Worm (Caenorhabditis elegans) whole organism, L2 larva: Measurements from ENCODE around the gene Y39B6A.25.

Experiments
- C34F6.9 ChIP-seq: fragments of 150-350 bp; optimal IDR thresholded peaks from 2 replicates; lab custom pipeline; 2014; ENCODE audit warnings: missing biosample characterization, missing genetic modification characterization
- F13H6.1 ChIP-seq: sonication (generic microtip); optimal IDR thresholded peaks from 2 replicates; lab custom pipeline; 2016; ENCODE audit warnings: missing genetic modification characterization, missing compliant biosample characterization
- R02D3.7 ChIP-seq: fragments of 150-350 bp; optimal IDR thresholded peaks from 2 replicates; lab custom pipeline; 2014; ENCODE audit warnings: missing biosample characterization, missing genetic modification characterization
- ama-1 ChIP-seq: fragments of 150-350 bp; optimal IDR thresholded peaks from 2 replicates; lab custom pipeline; 2018; ENCODE audit warnings: inconsistent platforms
- ceh-16 ChIP-seq: fragments of 150-350 bp; optimal IDR thresholded peaks from 2 replicates; lab custom pipeline; 2014; ENCODE audit warnings: missing biosample characterization, missing genetic modification characterization
- ceh-82 ChIP-seq: fragments of 150-350 bp; optimal IDR thresholded peaks from 2 replicates; lab custom pipeline; 2014; ENCODE audit warnings: missing biosample characterization, missing genetic modification characterization
- crh-2 ChIP-seq: sonication (generic microtip); optimal IDR thresholded peaks from 2 replicates; lab custom pipeline; 2017; ENCODE audit warnings: missing biosample characterization, missing genetic modification characterization
- egl-27 ChIP-seq: sonication (generic microtip); optimal IDR thresholded peaks from 3 replicates; lab custom pipeline; 2017; ENCODE audit warnings: missing biosample characterization, missing genetic modification reagents, missing genetic modification characterization
- elt-3 ChIP-seq: sonication (generic microtip); optimal IDR thresholded peaks from 2 replicates; lab custom pipeline; 2017; ENCODE audit warnings: missing biosample characterization, missing genetic modification characterization
- gmeb-1 ChIP-seq: fragments of 150-350 bp; optimal IDR thresholded peaks from 2 replicates; lab custom pipeline; 2014; ENCODE audit warnings: missing biosample characterization, missing genetic modification characterization
- lin-13 ChIP-seq: fragments of 150-350 bp; optimal IDR thresholded peaks from 2 replicates; lab custom pipeline; 2014; ENCODE audit warnings: missing biosample characterization, missing genetic modification reagents, missing genetic modification characterization
- lin-39 ChIP-seq: fragments of 150-350 bp; optimal IDR thresholded peaks from 2 replicates; lab custom pipeline; 2014; ENCODE audit warnings: missing biosample characterization, missing genetic modification reagents, missing genetic modification characterization
- lsy-2 ChIP-seq, 2 experiments: fragments of 150-350 bp in 1 of 2; sonication (generic microtip) in 1 of 2; optimal IDR thresholded peaks; 2 replicates each; lab custom pipeline; 2014 to 2017; ENCODE audit warnings: missing biosample characterization in 2 of 2, missing genetic modification characterization in 2 of 2
- mab-5 ChIP-seq: fragments of 150-350 bp; optimal IDR thresholded peaks from 2 replicates; lab custom pipeline; 2014; ENCODE audit warnings: missing biosample characterization, missing genetic modification characterization
- mbf-1 ChIP-seq: sonication (generic microtip); optimal IDR thresholded peaks from 2 replicates; lab custom pipeline; 2017; ENCODE audit warnings: missing biosample characterization, missing genetic modification characterization
- mdl-1 ChIP-seq, 2 experiments: fragments of 150-350 bp in 1 of 2; sonication (generic microtip) in 1 of 2; optimal IDR thresholded peaks; 2 replicates each; lab custom pipeline; 2017; ENCODE audit warnings: missing biosample characterization in 2 of 2, missing genetic modification characterization in 2 of 2
- nhr-11 ChIP-seq: fragments of 150-350 bp; optimal IDR thresholded peaks from 2 replicates; lab custom pipeline; 2014; ENCODE audit warnings: missing biosample characterization, missing genetic modification characterization
- nhr-12 ChIP-seq: fragments of 150-350 bp; optimal IDR thresholded peaks from 2 replicates; lab custom pipeline; 2014; ENCODE audit warnings: missing biosample characterization, missing genetic modification characterization
- nhr-129 ChIP-seq: fragments of 150-350 bp; optimal IDR thresholded peaks from 2 replicates; lab custom pipeline; 2014; ENCODE audit warnings: missing biosample characterization, missing genetic modification characterization
- nhr-23 ChIP-seq: fragments of 150-350 bp; optimal IDR thresholded peaks from 2 replicates; lab custom pipeline; 2014; ENCODE audit warnings: missing biosample characterization, missing genetic modification reagents, missing genetic modification characterization
- nhr-25 ChIP-seq: fragments of 150-350 bp; sonication (generic microtip); optimal IDR thresholded peaks from 3 replicates; lab custom pipeline; 2014; ENCODE audit warnings: missing biosample characterization, missing genetic modification characterization
- nhr-6 ChIP-seq: fragments of 150-350 bp; optimal IDR thresholded peaks from 2 replicates; lab custom pipeline; 2014; ENCODE audit warnings: missing biosample characterization, missing genetic modification characterization
- peb-1 ChIP-seq: fragments of 150-350 bp; optimal IDR thresholded peaks from 2 replicates; lab custom pipeline; 2014; ENCODE audit warnings: missing biosample characterization, missing genetic modification characterization
- sem-4 ChIP-seq: fragments of 150-350 bp; optimal IDR thresholded peaks from 2 replicates; lab custom pipeline; 2014; ENCODE audit warnings: missing biosample characterization, missing genetic modification reagents, missing genetic modification characterization
- sma-9 ChIP-seq, 2 experiments: fragments of 150-350 bp in 1 of 2; sonication (generic microtip) in 1 of 2; optimal IDR thresholded peaks; 2 replicates each; lab custom pipeline; 2014 to 2016; ENCODE audit warnings: missing genetic modification characterization in 2 of 2, mild to moderate bottlenecking in 1 of 2, missing biosample characterization in 1 of 2, missing compliant biosample characterization in 1 of 2, missing genetic modification reagents in 1 of 2, moderate library complexity in 1 of 2
- snpc-4 ChIP-seq: fragments of 150-350 bp; optimal IDR thresholded peaks from 2 replicates; lab custom pipeline; 2014; ENCODE audit warnings: missing biosample characterization, missing genetic modification characterization
- unc-55 ChIP-seq: fragments of 150-350 bp; sonication (generic microtip); optimal IDR thresholded peaks from 3 replicates; lab custom pipeline; 2014; ENCODE audit warnings: missing biosample characterization, missing genetic modification reagents, missing genetic modification characterization
- unc-62 ChIP-seq: fragments of 150-350 bp; optimal IDR thresholded peaks from 2 replicates; lab custom pipeline; 2014; ENCODE audit warnings: missing biosample characterization, missing genetic modification reagents, missing genetic modification characterization
- zag-1 ChIP-seq: fragments of 150-350 bp; optimal IDR thresholded peaks from 2 replicates; lab custom pipeline; 2014; ENCODE audit warnings: missing biosample characterization, missing genetic modification characterization
- ztf-1 ChIP-seq: fragments of 200-800 bp; sonication (Bioruptor generic); conservative IDR thresholded peaks from 2 replicates; pipeline ENCODE4 v1.3.6; 2022; ENCODE audit warnings: missing genetic modification characterization, missing compliant biosample characterization
- ztf-11 ChIP-seq: sonication (generic microtip); optimal IDR thresholded peaks from 2 replicates; lab custom pipeline; 2017; ENCODE audit warnings: missing biosample characterization, missing genetic modification characterization
- ztf-4 ChIP-seq: fragments of 150-350 bp; optimal IDR thresholded peaks from 2 replicates; lab custom pipeline; 2014; ENCODE audit warnings: missing biosample characterization, missing genetic modification characterization

The Y39B6A.25 gene

DNA sequence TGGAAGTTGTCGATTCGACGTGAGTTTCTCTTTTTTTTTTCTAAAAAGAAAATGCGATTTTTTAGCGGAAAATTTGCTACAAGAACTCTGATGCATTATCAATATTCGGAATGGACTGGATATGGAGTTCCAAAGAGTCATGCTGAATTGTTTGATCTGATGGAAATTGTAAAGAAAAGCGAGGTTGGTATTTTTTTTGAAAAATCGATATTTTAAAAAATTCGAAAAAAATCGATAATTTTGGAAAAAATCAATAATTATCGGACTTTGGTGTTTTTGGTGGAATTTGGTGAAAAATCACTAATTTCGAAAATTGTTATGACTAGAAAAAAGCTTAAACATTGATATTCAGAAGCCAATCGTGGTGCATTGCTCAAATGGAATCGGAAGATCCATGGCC, 7.0 kb upstream of the Y39B6A.25 start:
- no peak for TF ChIP-seq nhr-129
- no peak for TF ChIP-seq nhr-23
- no peak for TF ChIP-seq ztf-1 (GFP tag; lab: Robert Waterston, UW)
- no peak for TF ChIP-seq elt-3 (tag; lab: Kevin White, UChicago)
- TF ChIP-seq zag-1, result no peak
- TF ChIP-seq lsy-2 (tag; optimal IDR thresholded peaks at IDR 0.05; lab: Kevin White, UChicago), result no peak
- TF ChIP-seq unc-62, result no peak
- TF ChIP-seq ceh-82 (tag; lab: Kevin White, UChicago), result no peak
- TF ChIP-seq peb-1 (tag; lab: Kevin White, UChicago), result no peak
- TF ChIP-seq mab-5 (tag; lab: Kevin White, UChicago), result no peak

DNA sequence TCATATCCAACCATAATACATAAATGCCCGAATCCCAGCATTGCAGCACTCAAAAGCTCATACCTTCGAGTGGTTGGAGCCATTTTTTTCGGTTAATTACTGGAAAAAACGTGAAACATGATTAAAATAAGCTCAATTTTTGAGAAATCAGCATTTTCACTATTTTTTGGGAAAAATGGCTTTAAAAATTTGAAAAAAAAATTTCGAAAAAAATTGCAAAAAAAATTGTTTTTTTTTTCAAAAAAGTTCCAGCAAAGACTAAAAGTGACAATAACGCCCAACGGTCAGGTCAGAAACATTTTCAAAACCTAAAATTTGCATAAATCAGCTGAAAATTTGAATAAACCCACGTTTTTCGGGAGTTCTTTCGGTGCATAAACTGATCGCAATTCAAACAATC, 1.6 kb upstream of the Y39B6A.25 start, which contains the start of gene Y39B6A.29:
Y39B6A.29 (minus strand) TSS at position 101 of the 400 bp plus-strand sequence.
- TF ChIP-seq gmeb-1, result no peak
- no peak for TF ChIP-seq lin-13 (GFP tag; lab: Kevin White, UChicago)
- no peak for TF ChIP-seq nhr-25 (tag; lab: Kevin White, UChicago)
- TF ChIP-seq C34F6.9, result no peak
- no peak for TF ChIP-seq nhr-11 (tag; lab: Kevin White, UChicago)
- no peak for TF ChIP-seq mbf-1
- no peak for TF ChIP-seq ama-1 (lab: Kevin White, UChicago)
- no peak for TF ChIP-seq lsy-2 (tag; optimal IDR thresholded peaks at IDR 0.05; lab: Kevin White, UChicago)
- TF ChIP-seq elt-3 (tag; lab: Kevin White, UChicago), result no peak
- TF ChIP-seq, all 48 proteins: peak for 0

DNA sequence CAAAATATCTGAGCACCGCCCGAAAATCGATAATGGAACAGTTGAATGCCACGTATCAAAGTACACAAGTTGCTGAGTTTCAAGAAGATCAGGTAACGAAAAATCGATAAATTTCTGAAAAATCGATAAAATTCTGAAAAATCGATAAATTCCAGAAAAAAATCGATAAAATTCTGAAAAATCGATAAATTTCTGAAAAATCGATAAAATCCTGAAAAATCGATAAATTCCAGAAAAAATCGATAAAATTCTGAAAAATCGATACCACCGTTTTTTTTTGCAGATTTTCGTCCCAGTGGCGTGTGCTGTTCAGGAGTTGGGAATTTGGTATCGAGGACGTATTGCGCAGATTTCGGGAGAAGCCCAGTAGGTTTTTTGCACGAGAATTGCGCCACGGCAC, 1.1 kb downstream of the Y39B6A.25 start:
- TF ChIP-seq nhr-12 (tag; lab: Kevin White, UChicago) (no peak), unc-55 (no peak), lin-39 (no peak), R02D3.7 (tag; lab: Kevin White, UChicago) (no peak), nhr-11 (tag; lab: Kevin White, UChicago) (no peak), F13H6.1 (tag; lab: Kevin White, UChicago) (no peak), nhr-129 (no peak), ceh-16 (no peak), nhr-25 (tag; lab: Kevin White, UChicago) (no peak), crh-2 (tag; lab: Kevin White, UChicago) (no peak), ztf-1 (GFP tag; lab: Robert Waterston, UW) (no peak), mdl-1 (tag; optimal IDR thresholded peaks at IDR 0.05; lab: Kevin White, UChicago) (no peak), zag-1 (no peak)

DNA sequence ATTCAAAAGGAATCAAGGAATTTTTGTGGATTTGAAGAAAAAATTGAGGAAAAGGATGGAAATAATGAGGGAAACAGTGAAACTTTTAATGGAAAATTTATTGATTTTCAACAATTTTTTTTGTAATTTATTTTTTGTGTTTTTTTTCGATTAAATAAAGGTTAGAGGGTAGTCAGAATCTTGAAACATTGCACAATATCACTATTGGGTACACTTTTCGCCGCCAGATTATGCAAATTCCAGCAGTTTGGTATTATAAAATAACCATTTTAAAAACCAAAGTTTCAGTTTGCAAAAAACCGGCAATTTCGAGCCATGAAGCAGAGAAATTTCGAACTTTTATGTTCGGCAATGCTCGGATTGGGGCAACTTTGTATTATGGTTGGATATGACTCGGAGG, 5.2 kb downstream of the Y39B6A.25 start, which contains the start of gene Y39B6A.27:
Y39B6A.27 (plus strand) TSS at position 301 of the 400 bp plus-strand sequence.
- TF ChIP-seq ztf-11 (tag; lab: Kevin White, UChicago), result no peak
- TF ChIP-seq, all 48 proteins: peak for 0

DNA sequence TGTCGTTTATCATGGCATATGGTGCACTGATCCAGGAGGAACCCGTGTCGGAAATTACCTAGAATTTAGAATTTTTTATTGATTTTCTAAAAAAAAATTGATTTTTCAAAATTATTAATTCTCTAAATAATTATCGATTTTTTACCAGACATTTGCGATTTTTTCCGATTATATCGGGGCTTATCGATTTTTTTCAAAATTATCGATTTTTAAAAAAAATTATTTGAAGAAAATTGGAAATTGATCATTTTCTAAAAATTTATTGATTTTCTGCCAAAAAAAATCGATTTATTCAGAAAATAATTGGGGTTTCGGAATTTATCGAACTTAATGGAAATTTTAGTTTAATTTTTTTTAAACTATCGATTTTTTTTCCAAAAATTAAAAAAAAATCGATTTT, 9.8 kb downstream of the Y39B6A.25 start:
- TF ChIP-seq lin-13 (GFP tag; lab: Kevin White, UChicago), result no peak

DNA sequence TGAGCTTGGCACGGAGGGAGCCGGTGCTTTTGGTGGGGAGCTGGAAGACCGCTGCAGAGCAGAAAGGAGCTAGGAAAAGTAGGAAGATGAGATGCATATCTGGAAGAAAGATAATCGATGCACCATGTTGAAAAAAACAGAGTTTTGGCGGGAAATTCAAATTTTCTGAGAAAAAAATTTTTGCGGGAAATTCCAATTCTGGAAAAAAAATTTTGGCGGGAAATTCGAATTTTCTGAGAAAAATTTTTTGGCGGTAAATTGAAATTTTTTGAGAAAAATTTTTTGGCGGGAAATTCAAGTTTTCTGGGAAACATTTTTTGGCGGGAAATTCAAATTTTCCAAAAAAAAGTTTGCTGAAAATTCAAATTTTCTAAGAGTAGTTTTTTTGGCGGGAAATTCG, 11.0 kb downstream of the Y39B6A.25 start, which contains the start of gene asp-17:
asp-17 (minus strand) TSS at position 101 of the 400 bp plus-strand sequence.
- TF ChIP-seq nhr-6 (no peak), egl-27 (tag; lab: Kevin White, UChicago) (no peak), ztf-4 (tag; lab: Kevin White, UChicago) (no peak), snpc-4 (tag; lab: Kevin White, UChicago) (no peak)
- TF ChIP-seq, all 48 proteins: peak for 0

DNA sequence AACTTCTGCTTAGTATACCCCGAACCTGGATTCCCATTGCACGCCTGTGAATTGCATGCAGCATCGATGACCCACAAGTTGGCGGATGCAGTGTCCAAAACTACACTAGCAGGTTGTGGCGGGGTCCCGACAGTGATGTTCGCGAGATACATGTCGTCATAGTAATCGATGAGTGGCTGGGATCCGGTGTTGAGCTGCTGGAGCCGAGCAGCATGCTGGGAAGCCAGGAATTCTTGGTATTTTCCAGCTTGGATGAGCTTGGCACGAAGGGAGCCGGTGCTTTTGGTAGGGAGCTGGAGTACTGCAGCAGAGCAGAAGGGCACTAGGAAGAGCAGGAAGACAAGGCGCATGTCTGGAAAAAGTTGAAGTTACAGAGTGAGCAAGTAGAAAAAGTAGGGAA, 16.0 kb downstream of the Y39B6A.25 start, which contains the start of gene asp-16:
asp-16 (minus strand) TSS at position 350 of the 400 bp plus-strand sequence.
- TF ChIP-seq egl-27 (tag; lab: Kevin White, UChicago) (no peak), lin-39 (no peak), sem-4 (tag; lab: Kevin White, UChicago) (no peak), sma-9 (GFP tag; optimal IDR thresholded peaks at IDR 0.05; lab: Kevin White, UChicago) (no peak), sma-9 (tag; optimal IDR thresholded peaks at IDR 0.05; lab: Kevin White, UChicago) (no peak), C34F6.9 (no peak), F13H6.1 (tag; lab: Kevin White, UChicago) (no peak), ztf-1 (GFP tag; lab: Robert Waterston, UW) (no peak), nhr-129 (no peak), mdl-1 (tag; optimal IDR thresholded peaks at IDR 0.05; lab: Kevin White, UChicago) (no peak), nhr-6 (no peak), gmeb-1 (no peak)
- TF ChIP-seq, all 48 proteins: peak for 0
